Comparison of ENCODE assay signal across 2 worm cellular contexts in genomic region chrX:12141051-12141450, ce11.
A peak's percentile ranks its signal among the peaks of the same experiment; 100 is the strongest.
TF ChIP-seq lines count a peak whose summit lies in the region.

lyst-1 (minus strand) TSS chrX:12141151.

TF ChIP-seq in whole organism, L2 larva, 48 proteins besides CTCF, POLR2A, EP300 and RAD21:
- no peak for TF ChIP-seq elt-3 (tag; optimal IDR thresholded peaks at IDR 0.05; lab: Kevin White, UChicago)
- no peak for TF ChIP-seq peb-1 (tag; optimal IDR thresholded peaks at IDR 0.05; lab: Kevin White, UChicago)
- TF ChIP-seq fos-1 (tag; optimal IDR thresholded peaks at IDR 0.05; lab: Kevin White, UChicago), result peak; percentile 14
- TF ChIP-seq sma-3 (GFP tag; optimal IDR thresholded peaks at IDR 0.05; lab: Kevin White, UChicago), result no peak
- TF ChIP-seq crh-2 (tag; optimal IDR thresholded peaks at IDR 0.05; lab: Kevin White, UChicago), result no peak
- no peak for TF ChIP-seq gmeb-1 (tag; optimal IDR thresholded peaks at IDR 0.05; lab: Kevin White, UChicago)

TF ChIP-seq in whole organism, mixed stage, embryonic, 35 proteins besides CTCF, POLR2A, EP300 and RAD21:
- TF ChIP-seq zip-8 (tag; optimal IDR thresholded peaks at IDR 0.05; lab: Kevin White, UChicago), result peak; percentile 10
- TF ChIP-seq cnd-1 (tag; optimal IDR thresholded peaks at IDR 0.05; lab: Kevin White, UChicago), result no peak
- no peak for TF ChIP-seq nhr-237 (tag; optimal IDR thresholded peaks at IDR 0.05; lab: Kevin White, UChicago)
- TF ChIP-seq lin-32 (GFP tag; optimal IDR thresholded peaks at IDR 0.05; lab: Kevin White, UChicago), result no peak
- no peak for TF ChIP-seq drap-1 (GFP tag; optimal IDR thresholded peaks at IDR 0.05; lab: Kevin White, UChicago)
TF ChIP-seq in whole organism, mixed stage, embryonic: peak in this region for 1.
